Worm (Caenorhabditis elegans) whole organism, L1 larva: Measurements from ENCODE around the gene col-87.

ENCODE experiments used
- C04F5.9 ChIP-seq: sonication (generic microtip); optimal IDR thresholded peaks from 2 replicates; lab custom pipeline; 2016; ENCODE audit warnings: missing genetic modification characterization, missing compliant biosample characterization
- C16A3.4 ChIP-seq: fragments of 150-350 bp; optimal IDR thresholded peaks from 2 replicates; lab custom pipeline; 2014; ENCODE audit warnings: missing biosample characterization, missing genetic modification characterization
- C34B4.2 ChIP-seq: sonication (generic microtip); optimal IDR thresholded peaks from 2 replicates; lab custom pipeline; 2017; ENCODE audit warnings: mild to moderate bottlenecking, missing genetic modification characterization, missing compliant biosample characterization
- alr-1 ChIP-seq: fragments of 200-800 bp; sonication (Bioruptor generic); optimal IDR thresholded peaks from 2 replicates; lab custom pipeline; 2018; ENCODE audit warnings: borderline replicate concordance, mild to moderate bottlenecking, missing genetic modification characterization, missing compliant biosample characterization
- blmp-1 ChIP-seq: fragments of 150-350 bp; optimal IDR thresholded peaks from 2 replicates; lab custom pipeline; 2014; ENCODE audit warnings: missing biosample characterization, missing genetic modification characterization
- ceh-8 ChIP-seq: fragments of 200-800 bp; sonication (Bioruptor generic); optimal IDR thresholded peaks from 2 replicates; lab custom pipeline; 2018; ENCODE audit warnings: mild to moderate bottlenecking, missing genetic modification characterization, moderate library complexity, missing compliant biosample characterization
- ces-1 ChIP-seq: fragments of 150-350 bp; optimal IDR thresholded peaks from 2 replicates; lab custom pipeline; 2014; ENCODE audit warnings: missing biosample characterization, missing genetic modification reagents, missing genetic modification characterization
- dpl-1 ChIP-seq, 3 experiments: fragments of 150-350 bp in 2 of 3; sonication (generic microtip) in 1 of 3; optimal IDR thresholded peaks; 2 replicates each; lab custom pipeline; 2014 to 2017; ENCODE audit warnings: missing biosample characterization in 3 of 3, missing genetic modification characterization in 3 of 3, missing genetic modification reagents in 3 of 3
- efl-1 ChIP-seq, 4 experiments: fragments of 150-350 bp; optimal IDR thresholded peaks in 3 of 4; peaks in 1 of 4; 1 replicate in 1 of 4; 2 replicates in 3 of 4; lab custom pipeline; 2014; ENCODE audit warnings: missing biosample characterization in 2 of 4, missing genetic modification characterization in 2 of 4, missing genetic modification reagents in 2 of 4
- efl-3 ChIP-seq: fragments of 200-800 bp; sonication (Bioruptor generic); optimal IDR thresholded peaks from 2 replicates; lab custom pipeline; 2018; ENCODE audit warnings: mild to moderate bottlenecking, missing genetic modification characterization, missing compliant biosample characterization
- egl-13 ChIP-seq: sonication (generic microtip); optimal IDR thresholded peaks from 2 replicates; lab custom pipeline; 2016; ENCODE audit warnings: missing genotype, missing genetic modification reagents, missing genetic modification characterization, missing compliant biosample characterization
- egl-27 ChIP-seq, 2 experiments: fragments of 150-350 bp in 1 of 2; sonication (generic microtip); optimal IDR thresholded peaks; 3 replicates each; lab custom pipeline; 2017 to 2018; ENCODE audit warnings: missing biosample characterization in 2 of 2, missing genetic modification characterization in 2 of 2, missing genetic modification reagents in 2 of 2
- fkh-10 ChIP-seq: sonication (generic microtip); optimal IDR thresholded peaks from 2 replicates; lab custom pipeline; 2017; ENCODE audit warnings: missing biosample characterization, missing genetic modification reagents, missing genetic modification characterization
- hlh-17 ChIP-seq: fragments of 200-800 bp; sonication (Bioruptor generic); optimal IDR thresholded peaks from 2 replicates; lab custom pipeline; 2018; ENCODE audit warnings: missing genetic modification characterization, mild to moderate bottlenecking, missing compliant biosample characterization, moderate library complexity, borderline replicate concordance
- irx-1 ChIP-seq: sonication (generic microtip); optimal IDR thresholded peaks from 2 replicates; lab custom pipeline; 2016; ENCODE audit warnings: missing genetic modification characterization, missing compliant biosample characterization
- isw-1 ChIP-seq: fragments of 200-800 bp; sonication (Bioruptor generic); IDR thresholded peaks from 2 replicates; pipeline ENCODE4 v1.3.6; 2022; ENCODE audit warnings: missing genetic modification characterization, missing compliant biosample characterization
- lin-13 ChIP-seq: fragments of 150-350 bp; optimal IDR thresholded peaks from 2 replicates; lab custom pipeline; 2014; ENCODE audit warnings: missing biosample characterization, missing genetic modification reagents, missing genetic modification characterization
- lin-14 ChIP-seq: fragments of 200-800 bp; sonication (Bioruptor generic); optimal IDR thresholded peaks from 2 replicates; lab custom pipeline; 2018; ENCODE audit warnings: mild to moderate bottlenecking, missing genetic modification characterization, moderate library complexity, missing compliant biosample characterization
- lin-39 ChIP-seq: fragments of 150-350 bp; optimal IDR thresholded peaks from 2 replicates; lab custom pipeline; 2014; ENCODE audit warnings: missing biosample characterization, missing genetic modification reagents, missing genetic modification characterization
- lsy-2 ChIP-seq, 2 experiments: fragments of 150-350 bp; optimal IDR thresholded peaks; 2 replicates each; lab custom pipeline; 2014; ENCODE audit warnings: missing biosample characterization in 2 of 2, missing genetic modification characterization in 2 of 2
- nhr-11 ChIP-seq: fragments of 150-350 bp; optimal IDR thresholded peaks from 2 replicates; lab custom pipeline; 2014; ENCODE audit warnings: missing biosample characterization, missing genetic modification characterization
- nhr-19 ChIP-seq: fragments of 200-800 bp; sonication (Bioruptor generic); conservative IDR thresholded peaks from 2 replicates; pipeline ENCODE4 v1.3.6; 2022; ENCODE audit warnings: missing genetic modification characterization, missing compliant biosample characterization
- nhr-20 ChIP-seq: sonication (generic microtip); optimal IDR thresholded peaks from 2 replicates; lab custom pipeline; 2016; ENCODE audit warnings: mild to moderate bottlenecking, missing genetic modification characterization, missing compliant biosample characterization
- nhr-237 ChIP-seq: fragments of 150-350 bp; optimal IDR thresholded peaks from 2 replicates; lab custom pipeline; 2014; ENCODE audit warnings: missing biosample characterization, missing genetic modification characterization
- nhr-28 ChIP-seq: fragments of 150-350 bp; optimal IDR thresholded peaks from 2 replicates; lab custom pipeline; 2014; ENCODE audit warnings: missing biosample characterization, missing genetic modification characterization
- nhr-71 ChIP-seq: sonication (generic microtip); optimal IDR thresholded peaks from 2 replicates; lab custom pipeline; 2016; ENCODE audit warnings: mild to moderate bottlenecking, missing genetic modification characterization, moderate library complexity, missing compliant biosample characterization
- nhr-84 ChIP-seq: sonication (generic microtip); optimal IDR thresholded peaks from 2 replicates; lab custom pipeline; 2017; ENCODE audit warnings: missing biosample characterization, missing genetic modification characterization
- nhr-85 ChIP-seq: sonication (generic microtip); peaks from one replicate; lab custom pipeline; 2016; ENCODE audit warnings: missing genetic modification characterization, inconsistent platforms, missing compliant biosample characterization
- nhr-90 ChIP-seq: sonication (generic microtip); optimal IDR thresholded peaks from 2 replicates; lab custom pipeline; 2016; ENCODE audit warnings: mild to moderate bottlenecking, missing genetic modification characterization, missing compliant biosample characterization; ENCODE audit not compliant: poor library complexity
- pag-3 ChIP-seq: sonication (generic microtip); optimal IDR thresholded peaks from 2 replicates; lab custom pipeline; 2017; ENCODE audit warnings: missing genetic modification characterization, mild to moderate bottlenecking, missing compliant biosample characterization, antibody characterized with exemption, borderline replicate concordance; ENCODE audit not compliant: insufficient read depth
- pax-3 ChIP-seq: fragments of 200-800 bp; sonication (Bioruptor generic); optimal IDR thresholded peaks from 2 replicates; lab custom pipeline; 2018; ENCODE audit warnings: mild to moderate bottlenecking, missing genetic modification characterization, moderate library complexity, missing compliant biosample characterization
- skn-1 ChIP-seq: fragments of 150-350 bp; optimal IDR thresholded peaks from 2 replicates; lab custom pipeline; 2014; ENCODE audit warnings: missing biosample characterization, missing genetic modification characterization
- snu-23 ChIP-seq: sonication (generic microtip); optimal IDR thresholded peaks from 2 replicates; lab custom pipeline; 2016; ENCODE audit warnings: missing genetic modification characterization, missing compliant biosample characterization
- sox-4 ChIP-seq: sonication (generic microtip); optimal IDR thresholded peaks from 2 replicates; lab custom pipeline; 2016; ENCODE audit warnings: missing genetic modification characterization, missing compliant biosample characterization
- sptf-1 ChIP-seq: fragments of 150-350 bp; optimal IDR thresholded peaks from 2 replicates; lab custom pipeline; 2014; ENCODE audit warnings: missing biosample characterization, missing genetic modification characterization
- tbx-2 ChIP-seq: sonication (generic microtip); optimal IDR thresholded peaks from 2 replicates; lab custom pipeline; 2016; ENCODE audit warnings: missing genetic modification characterization, missing compliant biosample characterization
- unc-62 ChIP-seq: fragments of 150-350 bp; optimal IDR thresholded peaks from 2 replicates; lab custom pipeline; 2014; ENCODE audit warnings: missing biosample characterization, missing genetic modification reagents, missing genetic modification characterization
- unc-86 ChIP-seq: sonication (generic microtip); optimal IDR thresholded peaks from 2 replicates; lab custom pipeline; 2016; ENCODE audit warnings: missing genetic modification characterization, missing compliant biosample characterization
- unc-98 ChIP-seq: fragments of 200-800 bp; sonication (Bioruptor generic); IDR thresholded peaks from 2 replicates; pipeline ENCODE4 v1.3.6; 2022; ENCODE audit warnings: missing genetic modification characterization, missing compliant biosample characterization
- vab-15 ChIP-seq: sonication (generic microtip); optimal IDR thresholded peaks from 2 replicates; lab custom pipeline; 2017; ENCODE audit warnings: missing genotype, mild to moderate bottlenecking, missing genetic modification characterization, missing compliant biosample characterization
- zip-4 ChIP-seq: fragments of 200-800 bp; sonication (Bioruptor generic); optimal IDR thresholded peaks from 2 replicates; lab custom pipeline; 2018; ENCODE audit warnings: mild to moderate bottlenecking, missing genetic modification characterization, moderate library complexity, missing compliant biosample characterization
- ztf-11 ChIP-seq, 2 experiments: sonication (generic microtip); optimal IDR thresholded peaks; 2 replicates each; lab custom pipeline; 2016 to 2017; ENCODE audit warnings: missing genetic modification characterization in 2 of 2, missing biosample characterization in 1 of 2, missing compliant biosample characterization in 1 of 2

The col-87 gene

DNA sequence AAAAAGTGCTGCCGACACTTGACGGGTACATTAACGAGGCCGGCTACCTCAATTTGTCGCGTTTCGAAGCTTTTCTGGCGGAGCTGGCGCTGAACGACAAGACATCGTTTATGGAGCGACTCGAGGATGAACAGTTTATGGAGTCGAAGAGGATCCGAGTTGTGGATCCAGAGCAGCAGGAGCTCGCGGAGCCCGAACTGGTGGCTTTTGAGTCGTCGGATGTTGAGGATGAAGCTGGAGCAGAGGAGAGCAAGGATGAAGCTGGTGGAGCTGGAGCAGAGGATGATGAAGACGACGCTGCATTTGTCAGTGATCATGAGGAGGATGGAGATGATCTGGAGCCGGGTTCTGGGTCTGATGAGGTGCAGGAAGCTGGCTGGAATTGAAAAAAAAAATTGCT, 19.7 kb downstream of the col-87 start:
- no peak for TF ChIP-seq nhr-90 (tag; lab: Kevin White, UChicago)
- no peak for TF ChIP-seq pag-3 (tag; lab: Kevin White, UChicago)
- TF ChIP-seq nhr-20, result no peak
- TF ChIP-seq ces-1 (GFP tag; lab: Kevin White, UChicago), result no peak
- no peak for TF ChIP-seq egl-27 (tag; optimal IDR thresholded peaks at IDR 0.05; lab: Kevin White, UChicago)
- no peak for TF ChIP-seq C16A3.4 (tag; lab: Kevin White, UChicago)
- TF ChIP-seq blmp-1 (tag; lab: Kevin White, UChicago), result no peak
- TF ChIP-seq ztf-11 (tag; optimal IDR thresholded peaks at IDR 0.05; lab: Kevin White, UChicago), result no peak
- no peak for TF ChIP-seq nhr-19 (GFP tag; lab: Robert Waterston, UW)
- TF ChIP-seq sptf-1 (tag; lab: Kevin White, UChicago), result no peak
- TF ChIP-seq nhr-28, result no peak
- TF ChIP-seq egl-13 (tag; lab: Kevin White, UChicago), result no peak

DNA sequence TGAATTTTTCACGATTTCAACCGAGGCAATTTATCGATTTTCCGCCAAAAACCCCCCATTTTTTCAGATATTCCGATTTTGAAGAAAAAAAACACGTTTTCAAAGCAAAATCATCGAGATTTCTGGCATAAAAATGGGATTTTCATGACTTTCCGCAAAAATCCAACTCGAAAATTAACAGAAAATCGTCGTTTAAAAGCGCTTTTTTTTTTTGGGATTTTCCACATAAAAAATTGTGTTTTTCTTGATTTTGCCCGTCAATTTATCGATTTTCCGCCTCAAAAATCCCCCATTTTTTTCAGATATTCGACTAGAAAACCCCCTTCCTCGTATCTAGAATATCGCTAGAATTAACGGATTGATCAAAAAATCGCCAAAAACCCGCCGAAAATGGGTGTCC, 25.9 kb downstream of the col-87 start, which contains the start of gene xrn-1:
Gene xrn-1 (plus strand): TSS at position 301 of the 400 bp plus-strand sequence.
- TF ChIP-seq snu-23 (GFP tag; lab: Kevin White, UChicago) (no peak), nhr-11 (tag; lab: Kevin White, UChicago) (no peak), efl-3 (GFP tag; lab: Kevin White, UChicago) (no peak), nhr-71 (no peak)

DNA sequence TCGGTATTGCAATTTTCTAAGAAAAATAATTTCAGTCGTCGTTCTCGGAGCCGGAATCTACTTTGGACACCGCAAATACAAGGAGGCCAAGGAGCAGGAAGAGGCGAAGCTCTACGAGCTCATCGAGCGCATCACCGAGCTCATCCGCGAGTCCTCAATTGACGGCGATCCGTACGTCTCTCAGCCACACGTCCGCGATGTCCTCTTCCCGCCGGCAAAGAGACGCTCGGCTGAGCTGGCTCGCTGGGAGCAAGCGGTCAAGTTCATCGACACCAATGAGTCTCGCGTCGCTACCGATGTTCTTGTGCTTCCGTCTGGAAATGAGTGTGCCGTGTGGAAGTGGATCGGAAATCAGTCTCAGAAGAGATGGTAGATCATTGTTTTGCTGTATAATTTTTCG, 29.0 kb downstream of the col-87 start:
- no peak for TF ChIP-seq isw-1 (GFP tag; lab: Robert Waterston, UW)
- no peak for TF ChIP-seq lin-14 (GFP tag; lab: Kevin White, UChicago)
- no peak for TF ChIP-seq efl-1 (optimal IDR thresholded peaks at IDR 0.05; lab: Kevin White, UChicago)
- peak in 1 of 2 experiments; percentile 10 for TF ChIP-seq efl-1 (GFP tag; optimal IDR thresholded peaks at IDR 0.05 in 1 of 2; lab: Kevin White, UChicago)
- no peak for TF ChIP-seq tbx-2 (tag; lab: Kevin White, UChicago)
- TF ChIP-seq fkh-10 (GFP tag; lab: Kevin White, UChicago), result no peak

DNA sequence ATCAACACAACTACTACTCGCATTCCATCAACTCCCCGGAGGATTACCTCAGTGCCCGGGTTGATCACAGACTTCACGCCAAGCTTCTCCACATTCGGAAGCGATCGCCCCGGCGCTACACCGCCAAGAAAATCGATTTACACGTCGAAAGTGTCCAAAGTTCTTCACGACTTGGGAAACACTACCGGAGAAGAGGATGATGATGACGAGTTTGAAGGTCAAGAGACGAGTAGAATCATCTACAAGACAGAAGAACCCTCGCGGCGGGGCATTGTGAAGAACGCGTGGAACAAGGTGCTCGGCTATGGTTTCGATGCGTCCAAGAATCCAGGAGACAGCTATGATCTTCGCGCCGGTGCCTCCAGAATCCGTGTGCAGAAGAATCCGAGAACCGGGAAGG, 30.4 kb downstream of the col-87 start:
- TF ChIP-seq efl-1 (optimal IDR thresholded peaks at IDR 0.05; lab: Kevin White, UChicago) (no peak), efl-1 (GFP tag; optimal IDR thresholded peaks at IDR 0.05 in 1 of 2; lab: Kevin White, UChicago) (peak in 1 of 2 experiments; percentile 91), ceh-8 (GFP tag; lab: Kevin White, UChicago) (no peak)
- TF ChIP-seq, all 84 proteins: peak for 1

DNA sequence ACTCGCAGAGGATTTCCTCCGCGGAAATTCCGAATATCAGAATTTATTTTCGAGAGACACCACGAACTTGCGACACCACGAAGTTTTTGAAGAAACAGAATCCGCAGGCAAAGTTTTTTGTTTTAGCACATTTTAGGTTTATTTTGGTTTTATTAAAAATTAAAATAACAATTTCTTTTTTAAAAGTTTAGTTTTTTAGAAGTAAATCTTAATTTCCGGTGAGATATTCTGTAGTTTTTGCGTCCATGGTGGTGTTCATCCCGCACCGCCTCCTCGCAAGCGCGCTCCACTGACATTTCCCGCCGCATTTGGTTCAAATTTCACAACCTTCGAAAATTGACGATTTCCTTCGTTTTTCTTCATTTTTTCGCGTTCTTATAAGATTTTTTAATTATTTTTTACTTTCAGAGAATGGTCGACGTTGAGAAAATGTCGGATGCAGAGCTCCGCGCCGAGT, 31.4 kb downstream of the col-87 start, which contains the start of gene lem-2:
Gene lem-2 (plus strand): TSS at position 407 of the 457 bp plus-strand sequence.
- TF ChIP-seq snu-23 (GFP tag; lab: Kevin White, UChicago) (peak; percentile 87), skn-1 (tag; lab: Kevin White, UChicago) (peak; percentile 51), dpl-1 (GFP tag; optimal IDR thresholded peaks at IDR 0.05; lab: Kevin White, UChicago) (peak; percentile 83 to 89 (median 87)), pax-3 (tag; lab: Kevin White, UChicago) (peak; percentile 96), vab-15 (peak; percentile 87), unc-86 (peak; percentile 69), blmp-1 (tag; lab: Kevin White, UChicago) (peak; percentile 30), irx-1 (tag; lab: Kevin White, UChicago) (peak; percentile 63), ztf-11 (tag; optimal IDR thresholded peaks at IDR 0.05; lab: Kevin White, UChicago) (peak in 1 of 2 experiments; percentile 82), nhr-71 (peak; percentile 93), unc-98 (GFP tag; lab: Robert Waterston, UW) (peak; percentile 96), unc-62 (GFP tag; lab: Kevin White, UChicago) (no peak), lin-13 (peak; percentile 35), lsy-2 (tag; optimal IDR thresholded peaks at IDR 0.05; lab: Kevin White, UChicago) (peak; percentile 66 to 81), lin-39 (no peak), C34B4.2 (no peak), nhr-90 (tag; lab: Kevin White, UChicago) (peak; percentile 90), nhr-84 (tag; lab: Kevin White, UChicago) (no peak), nhr-20 (peak; percentile 82), ceh-8 (GFP tag; lab: Kevin White, UChicago) (peak; percentile 52), nhr-85 (tag; lab: Kevin White, UChicago) (peak; percentile 84), sptf-1 (tag; lab: Kevin White, UChicago) (no peak), sox-4 (tag; lab: Kevin White, UChicago) (peak; percentile 61), hlh-17 (GFP tag; lab: Kevin White, UChicago) (no peak), alr-1 (tag; lab: Kevin White, UChicago) (no peak), zip-4 (GFP tag; lab: Kevin White, UChicago) (no peak), C04F5.9 (tag; lab: Kevin White, UChicago) (peak; percentile 70), nhr-237 (peak; percentile 2)
